Fruit fly (Drosophila melanogaster): Measurements from ENCODE around the gene CG1677.

CG1677 gene

dm6 chrX:7305753-7306338, 99.8 kb downstream of the CG1677 start (continued):
- TF ChIP-seq Hr51 (GFP tag; optimal IDR thresholded peaks at IDR 0.05) (peak in 1 of 2 experiments; percentile 55), abd-A (tag; optimal IDR thresholded peaks at IDR 0.05) (peak; percentile 16), CG2129 (GFP tag; IDR thresholded peaks at IDR 0.05; ENCODE audit: partially characterized antibody) (no peak), CG12942 (GFP tag; optimal IDR thresholded peaks at IDR 0.05) (no peak), CG7372 (GFP tag; IDR thresholded peaks at IDR 0.05) (0 out of 2 replicates have a peak, but pooled peaks have one; percentile 12), zen (tag; optimal IDR thresholded peaks at IDR 0.05) (peak; percentile 13), CG4854 (GFP tag; optimal IDR thresholded peaks at IDR 0.05) (no peak), kah (GFP tag; optimal IDR thresholded peaks at IDR 0.05) (no peak), CG1792 (GFP tag; optimal IDR thresholded peaks at IDR 0.05) (no peak), ems (GFP tag; optimal IDR thresholded peaks at IDR 0.05) (no peak), hth (optimal IDR thresholded peaks at IDR 0.05) (no peak), grn (GFP tag; optimal IDR thresholded peaks at IDR 0.05) (no peak), Hsf (GFP tag; optimal IDR thresholded peaks at IDR 0.05) (peak; percentile 33), danr (GFP tag; IDR thresholded peaks at IDR 0.05) (no peak), Tbp (GFP tag; optimal IDR thresholded peaks at IDR 0.05) (no peak), CG6791 (GFP tag; IDR thresholded peaks at IDR 0.05; ENCODE audit: partially characterized antibody) (no peak), Eip74EF (GFP tag; optimal IDR thresholded peaks at IDR 0.05) (peak in 1 of 2 experiments; percentile 20), twi (tag; optimal IDR thresholded peaks at IDR 0.05) (peak; percentile 37), CG2875 (GFP tag; optimal IDR thresholded peaks at IDR 0.05) (peak; percentile 53), CG14965 (GFP tag; optimal IDR thresholded peaks at IDR 0.05; ENCODE audit: borderline replicate concordance) (no peak), unc-4 (GFP tag; IDR thresholded peaks at IDR 0.05; ENCODE audit: partially characterized antibody) (no peak), CG14667 (GFP tag; IDR thresholded peaks at IDR 0.05) (no peak), row (GFP tag; IDR thresholded peaks at IDR 0.05) (peak; percentile 73), HLH54F (GFP tag; optimal IDR thresholded peaks at IDR 0.05) (no peak), slp2 (GFP tag; optimal IDR thresholded peaks at IDR 0.05) (peak; percentile 46), CG13894 (tag; optimal IDR thresholded peaks at IDR 0.05) (no peak), psq (GFP tag; optimal IDR thresholded peaks at IDR 0.05) (no peak), Dp (GFP tag; optimal IDR thresholded peaks at IDR 0.05) (no peak), seq (GFP tag; IDR thresholded peaks at IDR 0.05) (peak; percentile 58; the same call in 1 of the 2 replicates), CG8388 (GFP tag; optimal IDR thresholded peaks at IDR 0.05) (peak; percentile 39), YL-1 (GFP tag; optimal IDR thresholded peaks at IDR 0.05) (no peak), ash1 (GFP tag; optimal IDR thresholded peaks at IDR 0.05) (no peak), Stat92E (GFP tag; optimal IDR thresholded peaks at IDR 0.05) (no peak), CG3847 (GFP tag; IDR thresholded peaks at IDR 0.05) (0 out of 2 replicates have a peak, but pooled peaks have one; percentile 27), Xrp1 (GFP tag; IDR thresholded peaks at IDR 0.05) (peak; percentile 62), slbo (GFP tag; IDR thresholded peaks at IDR 0.05) (peak; percentile 52), sqz (GFP tag; optimal IDR thresholded peaks at IDR 0.05) (peak; percentile 98), pho (GFP tag; optimal IDR thresholded peaks at IDR 0.05) (no peak), kay (GFP tag; optimal IDR thresholded peaks at IDR 0.05) (peak; percentile 20), fd64A (GFP tag; optimal IDR thresholded peaks at IDR 0.05) (peak; percentile 13), Bgb (GFP tag; IDR thresholded peaks at IDR 0.05; ENCODE audit: partially characterized antibody) (no peak), Pdp1 (GFP tag; optimal IDR thresholded peaks at IDR 0.05) (peak; percentile 22 to 30), CG18619 (GFP tag; optimal IDR thresholded peaks at IDR 0.05) (peak; percentile 58), ATbp (GFP tag; optimal IDR thresholded peaks at IDR 0.05) (peak; percentile 65), CG17612 (GFP tag; IDR thresholded peaks at IDR 0.05) (no peak), CG3163 (GFP tag; optimal IDR thresholded peaks at IDR 0.05) (peak; percentile 26), unpg (GFP tag; optimal IDR thresholded peaks at IDR 0.05) (peak; percentile 63), pb (GFP tag; optimal IDR thresholded peaks at IDR 0.05) (no peak), CG34224 (GFP tag; IDR thresholded peaks at IDR 0.05; ENCODE audit: partially characterized antibody) (no peak)

Data from whole organism, embryonic.